Fruit fly (Drosophila melanogaster): ENCODE measurements around the gene cdi.
A peak's percentile ranks its signal among the peaks of the same experiment; 100 is the strongest.

- TF ChIP-seq CG8478 (optimal IDR thresholded peaks at IDR 0.05) (no peak), CTCF (optimal IDR thresholded peaks at IDR 0.05) (peak; percentile 52 to 56)
Measured at dm6 chr3R:19014027-19014426, 80.0 kb downstream of the cdi start.
